Fruit fly (Drosophila melanogaster) whole organism, embryonic: ENCODE data around the gene CG6028.

Source experiments
- CG10543 ChIP-seq: fragments of 200-800 bp; sonication (Bioruptor generic); optimal IDR thresholded peaks from 3 replicates; lab custom pipeline; 2017; ENCODE audit warnings: missing biosample characterization, mild to moderate bottlenecking, missing genetic modification characterization, moderate library complexity
- CG11093 ChIP-seq: fragments of 200-800 bp; sonication (Bioruptor generic); IDR thresholded peaks from 3 replicates; pipeline ENCODE4 v1.3.6; 2022; ENCODE audit warnings: missing biosample characterization, missing genetic modification characterization
- CG12659 ChIP-seq: fragments of 200-800 bp; sonication (Bioruptor generic); optimal IDR thresholded peaks from 3 replicates; lab custom pipeline; 2017; ENCODE audit warnings: mild to moderate bottlenecking, missing biosample characterization, missing genetic modification reagents, missing genetic modification characterization
- CG12769 ChIP-seq: fragments of 200-800 bp; sonication (Bioruptor generic); optimal IDR thresholded peaks from 2 replicates; lab custom pipeline; 2019; ENCODE audit warnings: missing biosample characterization, mild to moderate bottlenecking, missing genetic modification characterization, moderate library complexity
- CG13296 ChIP-seq: fragments of 200-800 bp; sonication (Bioruptor generic); optimal IDR thresholded peaks from 3 replicates; lab custom pipeline; 2018; ENCODE audit warnings: missing biosample characterization, mild to moderate bottlenecking, missing genetic modification characterization
- CG14014 ChIP-seq: fragments of 200-800 bp; sonication (Bioruptor generic); IDR thresholded peaks from 2 replicates; pipeline ENCODE4 v1.3.6; 2022; ENCODE audit warnings: missing biosample characterization, missing genetic modification characterization
- CG14441 ChIP-seq: fragments of 200-800 bp; sonication (Bioruptor generic); IDR thresholded peaks from 2 replicates; pipeline ENCODE4 v1.3.6; 2022; ENCODE audit warnings: missing biosample characterization, missing genetic modification characterization
- CG15073 ChIP-seq: fragments of 200-800 bp; sonication (Bioruptor generic); optimal IDR thresholded peaks from 2 replicates; lab custom pipeline; 2016; ENCODE audit warnings: missing biosample characterization, missing genetic modification characterization
- CG15269 ChIP-seq: fragments of 200-800 bp; sonication (Bioruptor generic); optimal IDR thresholded peaks from 2 replicates; lab custom pipeline; 2018; ENCODE audit warnings: missing biosample characterization, mild to moderate bottlenecking, missing genetic modification characterization, moderate library complexity
- CG15514 ChIP-seq: fragments of 200-800 bp; sonication (Bioruptor generic); optimal IDR thresholded peaks from 3 replicates; lab custom pipeline; 2017; ENCODE audit warnings: missing biosample characterization, missing genetic modification characterization, mild to moderate bottlenecking, moderate library complexity, missing genetic modification reagents
- CG1603 ChIP-seq: fragments of 200-800 bp; sonication (Bioruptor generic); optimal IDR thresholded peaks from 2 replicates; lab custom pipeline; 2019; ENCODE audit warnings: missing biosample characterization, mild to moderate bottlenecking, missing genetic modification characterization, moderate library complexity
- CG18599 ChIP-seq: fragments of 200-800 bp; sonication (Bioruptor generic); optimal IDR thresholded peaks from 3 replicates; lab custom pipeline; 2017; ENCODE audit warnings: missing biosample characterization, missing genetic modification characterization, mild to moderate bottlenecking, moderate library complexity, missing genetic modification reagents
- CG18764 ChIP-seq: fragments of 200-800 bp; sonication (Bioruptor generic); optimal IDR thresholded peaks from 3 replicates; lab custom pipeline; 2016; ENCODE audit warnings: missing biosample characterization, missing genetic modification characterization
- CG3065 ChIP-seq: fragments of 200-800 bp; sonication (Bioruptor generic); optimal IDR thresholded peaks from 2 replicates; lab custom pipeline; 2016; ENCODE audit warnings: missing biosample characterization, missing genetic modification characterization
- CG32532 ChIP-seq: fragments of 200-800 bp; sonication (Bioruptor generic); IDR thresholded peaks from 2 replicates; pipeline ENCODE4 v1.3.6; 2022; ENCODE audit warnings: missing biosample characterization, missing genetic modification characterization
- CG4424 ChIP-seq: fragments of 200-800 bp; sonication (Bioruptor generic); optimal IDR thresholded peaks from 3 replicates; lab custom pipeline; 2016; ENCODE audit warnings: missing biosample characterization, missing genetic modification characterization
- CG5245 ChIP-seq: fragments of 200-800 bp; sonication (Bioruptor generic); optimal IDR thresholded peaks from 3 replicates; lab custom pipeline; 2016; ENCODE audit warnings: missing biosample characterization, missing genetic modification characterization
- CG7556 ChIP-seq: fragments of 200-800 bp; sonication (Bioruptor generic); optimal IDR thresholded peaks from 2 replicates; lab custom pipeline; 2017; ENCODE audit warnings: missing biosample characterization, mild to moderate bottlenecking, missing genetic modification characterization
- CG9437 ChIP-seq: fragments of 200-800 bp; sonication (Bioruptor generic); optimal IDR thresholded peaks from 2 replicates; lab custom pipeline; 2018; ENCODE audit warnings: missing biosample characterization, mild to moderate bottlenecking, missing genetic modification characterization
- CG9797 ChIP-seq: fragments of 200-800 bp; sonication (Bioruptor generic); optimal IDR thresholded peaks from 3 replicates; lab custom pipeline; 2018; ENCODE audit warnings: missing biosample characterization, mild to moderate bottlenecking, missing genetic modification characterization
- CHES-1-like ChIP-seq: fragments of 200-800 bp; sonication (Bioruptor generic); optimal IDR thresholded peaks from 2 replicates; lab custom pipeline; 2016; ENCODE audit warnings: missing biosample characterization, missing genetic modification characterization
- Dbx ChIP-seq: fragments of 200-800 bp; sonication (Bioruptor generic); IDR thresholded peaks from 3 replicates; pipeline ENCODE4 v1.3.6; 2022; ENCODE audit warnings: missing biosample characterization, missing genetic modification characterization
- Gsc ChIP-seq: fragments of 200-800 bp; sonication (Bioruptor generic); IDR thresholded peaks from 2 replicates; pipeline ENCODE4 v1.3.6; 2022; ENCODE audit warnings: missing biosample characterization, missing genetic modification characterization
- HLH54F ChIP-seq: fragments of 200-800 bp; sonication (Bioruptor generic); optimal IDR thresholded peaks from 3 replicates; lab custom pipeline; 2016; ENCODE audit warnings: missing biosample characterization, missing genetic modification characterization
- HmgZ ChIP-seq: fragments of 200-800 bp; sonication (Bioruptor generic); optimal IDR thresholded peaks from 2 replicates; lab custom pipeline; 2018; ENCODE audit warnings: missing biosample characterization, mild to moderate bottlenecking, missing genetic modification characterization
- Hmx ChIP-seq: fragments of 200-800 bp; sonication (Bioruptor generic); optimal IDR thresholded peaks from 2 replicates; lab custom pipeline; 2016; ENCODE audit warnings: missing biosample characterization, missing genetic modification characterization
- Hr3 ChIP-seq: fragments of 200-800 bp; sonication (Bioruptor generic); optimal IDR thresholded peaks from 3 replicates; lab custom pipeline; 2016; ENCODE audit warnings: missing biosample characterization, missing genetic modification characterization
- Hsf ChIP-seq: fragments of 200-800 bp; sonication (Bioruptor generic); optimal IDR thresholded peaks from 3 replicates; lab custom pipeline; 2016; ENCODE audit warnings: missing biosample characterization, missing genetic modification characterization
- Lhr ChIP-seq: fragments of 200-800 bp; sonication (Bioruptor generic); optimal IDR thresholded peaks from 3 replicates; lab custom pipeline; 2017; ENCODE audit warnings: mild to moderate bottlenecking, missing biosample characterization, missing genetic modification reagents, missing genetic modification characterization
- NFAT ChIP-seq: fragments of 200-800 bp; sonication (Bioruptor generic); IDR thresholded peaks from 2 replicates; pipeline ENCODE4 v1.3.6; 2022; ENCODE audit warnings: missing biosample characterization, missing genetic modification characterization
- PHDP ChIP-seq: fragments of 200-800 bp; sonication (Bioruptor generic); optimal IDR thresholded peaks from 3 replicates; lab custom pipeline; 2018; ENCODE audit warnings: missing biosample characterization, mild to moderate bottlenecking, missing genetic modification characterization, moderate library complexity
- Xbp1 ChIP-seq: fragments of 200-800 bp; sonication (Bioruptor generic); optimal IDR thresholded peaks from 3 replicates; lab custom pipeline; 2016; ENCODE audit warnings: missing biosample characterization, mild to moderate bottlenecking, missing genetic modification characterization
- abd-A ChIP-seq: fragments of 200-800 bp; sonication (Bioruptor generic); optimal IDR thresholded peaks from 3 replicates; lab custom pipeline; 2019; ENCODE audit warnings: missing biosample characterization, mild to moderate bottlenecking, missing genetic modification characterization, moderate library complexity
- crp ChIP-seq, 2 experiments: fragments of 200-800 bp; sonication (Bioruptor generic); optimal IDR thresholded peaks; 2 replicates in 1 of 2; 3 replicates in 1 of 2; lab custom pipeline; 2017; ENCODE audit warnings: missing biosample characterization in 2 of 2, missing genetic modification characterization in 2 of 2, mild to moderate bottlenecking in 1 of 2, moderate library complexity in 1 of 2
- dpn ChIP-seq, 2 experiments: fragments of 200-800 bp; sonication (Bioruptor generic); optimal IDR thresholded peaks; 3 replicates each; lab custom pipeline; 2016; ENCODE audit warnings: missing biosample characterization in 2 of 2, missing genetic modification characterization in 2 of 2
- ems ChIP-seq: fragments of 200-800 bp; sonication (Bioruptor generic); optimal IDR thresholded peaks from 3 replicates; lab custom pipeline; 2016; ENCODE audit warnings: missing biosample characterization, missing genetic modification characterization
- grau ChIP-seq: fragments of 200-800 bp; optimal IDR thresholded peaks from 3 replicates; lab custom pipeline; 2019; ENCODE audit warnings: missing biosample characterization, mild to moderate bottlenecking, missing genetic modification characterization, moderate library complexity
- her ChIP-seq: fragments of 200-800 bp; sonication (Bioruptor generic); optimal IDR thresholded peaks from 2 replicates; lab custom pipeline; 2016; ENCODE audit warnings: missing biosample characterization, missing genetic modification characterization
- kah ChIP-seq: fragments of 200-800 bp; sonication (Bioruptor generic); optimal IDR thresholded peaks from 2 replicates; lab custom pipeline; 2018; ENCODE audit warnings: missing biosample characterization, mild to moderate bottlenecking, missing genetic modification characterization
- lab ChIP-seq: fragments of 200-800 bp; sonication (Bioruptor generic); optimal IDR thresholded peaks from 3 replicates; lab custom pipeline; 2017; ENCODE audit warnings: missing biosample characterization, missing genetic modification characterization, mild to moderate bottlenecking, moderate library complexity, missing genetic modification reagents
- lilli ChIP-seq: fragments of 200-800 bp; sonication (Bioruptor generic); optimal IDR thresholded peaks from 3 replicates; lab custom pipeline; 2016; ENCODE audit warnings: missing biosample characterization, missing genetic modification characterization
- mam ChIP-seq: fragments of 200-800 bp; sonication (Bioruptor generic); optimal IDR thresholded peaks from 3 replicates; lab custom pipeline; 2016; ENCODE audit warnings: missing biosample characterization, missing genetic modification characterization
- nmo ChIP-seq: fragments of 200-800 bp; sonication (Bioruptor generic); optimal IDR thresholded peaks from 2 replicates; lab custom pipeline; 2018; ENCODE audit warnings: missing biosample characterization, mild to moderate bottlenecking, missing genetic modification characterization, moderate library complexity
- otp ChIP-seq: fragments of 200-800 bp; sonication (Bioruptor generic); IDR thresholded peaks from 3 replicates; pipeline ENCODE4, ENCODE4 v1.3.6; 2022; ENCODE audit warnings: missing biosample characterization, missing genetic modification characterization
- salm ChIP-seq: fragments of 200-800 bp; sonication (Bioruptor generic); optimal IDR thresholded peaks from 2 replicates; lab custom pipeline; 2018; ENCODE audit warnings: missing biosample characterization, mild to moderate bottlenecking, missing genetic modification characterization
- sd ChIP-seq: fragments of 200-800 bp; sonication (Bioruptor generic); optimal IDR thresholded peaks from 3 replicates; lab custom pipeline; 2018; ENCODE audit warnings: missing biosample characterization, mild to moderate bottlenecking, missing genetic modification characterization, moderate library complexity
- sob ChIP-seq: fragments of 200-800 bp; sonication (Bioruptor generic); IDR thresholded peaks from 2 replicates; pipeline ENCODE4 v1.3.6; 2022; ENCODE audit warnings: missing biosample characterization, missing genetic modification characterization
- ssp ChIP-seq: fragments of 200-800 bp; sonication (Bioruptor generic); IDR thresholded peaks from 2 replicates; pipeline ENCODE4 v1.3.6; 2022; ENCODE audit warnings: missing biosample characterization, missing genetic modification characterization
- unc-4 ChIP-seq: fragments of 200-800 bp; sonication (Bioruptor generic); IDR thresholded peaks from 2 replicates; pipeline ENCODE4 v1.3.6; 2022; ENCODE audit warnings: missing biosample characterization, missing genetic modification characterization; ENCODE audit not compliant: partially characterized antibody
- vvl ChIP-seq: fragments of 200-800 bp; sonication (Bioruptor generic); IDR thresholded peaks from 2 replicates; pipeline ENCODE4 v1.3.6; 2022; ENCODE audit warnings: missing biosample characterization, missing genetic modification characterization
- wor ChIP-seq: fragments of 200-800 bp; sonication (Bioruptor generic); IDR thresholded peaks from 2 replicates; pipeline ENCODE4 v1.3.6; 2022; ENCODE audit warnings: missing biosample characterization, missing genetic modification characterization

CG6028 gene

dm6 chr3R:22025320-22025719 is at the start of gene CG6028:
Gene CG6028, minus strand, starts transcription at chr3R:22025506.
- peak; percentile 2 for TF ChIP-seq CG18764
- peak; percentile 43 for TF ChIP-seq CG1603 (tag; lab: Kevin White, UChicago)
- TF ChIP-seq CG7556 (GFP tag; lab: Kevin White, UChicago) = peak; percentile 6
- no peak for TF ChIP-seq CG15073 (GFP tag; lab: Kevin White, UChicago)
- no peak for TF ChIP-seq Gsc (GFP tag; lab: Robert Waterston, UW)
- TF ChIP-seq CG5245 (GFP tag; lab: Kevin White, UChicago) = peak; percentile 8
- no peak for TF ChIP-seq Lhr
- TF ChIP-seq otp (GFP tag; lab: Robert Waterston, UW) = peak; percentile 43; the same call in 1 of the 3 replicates
- TF ChIP-seq ssp = no peak
- peak; percentile 5 for TF ChIP-seq HmgZ
- TF ChIP-seq dpn (GFP tag; optimal IDR thresholded peaks at IDR 0.05; lab: Kevin White, UChicago) = peak in 1 of 2 experiments; percentile 21
- TF ChIP-seq CG15514 (GFP tag; lab: Kevin White, UChicago) = peak; percentile 27
- peak; percentile 18 for TF ChIP-seq grau (tag; lab: Kevin White, UChicago)
- no peak for TF ChIP-seq kah (GFP tag; lab: Kevin White, UChicago)
- TF ChIP-seq sob = peak; percentile 52
- TF ChIP-seq abd-A (tag; lab: Kevin White, UChicago) = no peak
- peak; percentile 20 for TF ChIP-seq CG4424
- TF ChIP-seq CHES-1-like = peak; percentile 16
- peak; percentile 63 for TF ChIP-seq CG32532 (GFP tag; lab: Robert Waterston, UW)
- TF ChIP-seq lab = peak; percentile 29
- TF ChIP-seq ems (GFP tag; lab: Kevin White, UChicago) = peak; percentile 36
- no peak for TF ChIP-seq nmo (GFP tag; lab: Kevin White, UChicago)
- TF ChIP-seq Hr3 = peak; percentile 55
- peak in 1 of 2 experiments; percentile 13 for TF ChIP-seq crp (GFP tag; optimal IDR thresholded peaks at IDR 0.05; lab: Kevin White, UChicago)
- TF ChIP-seq CG12769 = no peak
- peak; percentile 12 for TF ChIP-seq PHDP (tag; lab: Kevin White, UChicago)
- TF ChIP-seq her (GFP tag; lab: Kevin White, UChicago) = peak; percentile 9
- peak; percentile 94 for TF ChIP-seq CG9437 (GFP tag; lab: Kevin White, UChicago)
- TF ChIP-seq CG12659 = peak; percentile 27
- TF ChIP-seq CG14441 (GFP tag; lab: Robert Waterston, UW) = peak; percentile 17; the same call in 1 of the 2 replicates
- TF ChIP-seq unc-4 (GFP tag; lab: Robert Waterston, UW) = peak; percentile 20
- TF ChIP-seq Dbx (GFP tag; lab: Robert Waterston, UW) = peak; percentile 45; the same call in 1 of the 3 replicates
- TF ChIP-seq HLH54F (GFP tag; lab: Kevin White, UChicago) = peak; percentile 16
- peak; percentile 42 for TF ChIP-seq CG18599 (GFP tag; lab: Kevin White, UChicago)
- peak; percentile 18 for TF ChIP-seq CG15269
- TF ChIP-seq NFAT (GFP tag; lab: Robert Waterston, UW) = peak; percentile 62
- no peak for TF ChIP-seq CG9797 (GFP tag; lab: Kevin White, UChicago)
- peak; percentile 33 for TF ChIP-seq mam (GFP tag; lab: Kevin White, UChicago)
- TF ChIP-seq wor (GFP tag; lab: Robert Waterston, UW) = no peak
- TF ChIP-seq CG14014 = peak; percentile 24; the same call in 1 of the 2 replicates
- peak; percentile 0 for TF ChIP-seq CG10543 (GFP tag; lab: Kevin White, UChicago)
- peak; percentile 10 for TF ChIP-seq CG13296 (GFP tag; lab: Kevin White, UChicago)
- peak; percentile 66 for TF ChIP-seq vvl
- no peak for TF ChIP-seq Hmx (GFP tag; lab: Kevin White, UChicago)
- TF ChIP-seq Xbp1 (GFP tag; lab: Kevin White, UChicago) = peak; percentile 23
- no peak for TF ChIP-seq salm (tag; lab: Kevin White, UChicago)
- TF ChIP-seq sd (tag; lab: Kevin White, UChicago) = peak; percentile 81
- TF ChIP-seq lilli = peak; percentile 53
- TF ChIP-seq CG11093 (GFP tag; lab: Robert Waterston, UW) = no peak
- peak; percentile 7 for TF ChIP-seq Hsf (GFP tag; lab: Kevin White, UChicago)
- no peak for TF ChIP-seq CG3065 (GFP tag; lab: Kevin White, UChicago)
